Worm (Caenorhabditis elegans) whole organism, L4/young adult: ENCODE data around the gene vps-24.
A peak's percentile ranks its signal among the peaks of the same experiment; 100 is the strongest.

ENCODE experiments used
- W03F9.2 ChIP-seq: fragments of 150-350 bp; optimal IDR thresholded peaks from 2 replicates; lab custom pipeline; 2014; ENCODE audit warnings: missing biosample characterization, missing genetic modification characterization
- dao-5 ChIP-seq: sonication (generic microtip); optimal IDR thresholded peaks from 2 replicates; lab custom pipeline; 2016; ENCODE audit warnings: missing genotype, missing genetic modification characterization, moderate library complexity, missing compliant biosample characterization
- him-1 ChIP-seq: sonication (generic microtip); optimal IDR thresholded peaks from 2 replicates; lab custom pipeline; 2016; ENCODE audit warnings: missing genotype, missing genetic modification reagents, missing genetic modification characterization, missing compliant biosample characterization

DNA sequence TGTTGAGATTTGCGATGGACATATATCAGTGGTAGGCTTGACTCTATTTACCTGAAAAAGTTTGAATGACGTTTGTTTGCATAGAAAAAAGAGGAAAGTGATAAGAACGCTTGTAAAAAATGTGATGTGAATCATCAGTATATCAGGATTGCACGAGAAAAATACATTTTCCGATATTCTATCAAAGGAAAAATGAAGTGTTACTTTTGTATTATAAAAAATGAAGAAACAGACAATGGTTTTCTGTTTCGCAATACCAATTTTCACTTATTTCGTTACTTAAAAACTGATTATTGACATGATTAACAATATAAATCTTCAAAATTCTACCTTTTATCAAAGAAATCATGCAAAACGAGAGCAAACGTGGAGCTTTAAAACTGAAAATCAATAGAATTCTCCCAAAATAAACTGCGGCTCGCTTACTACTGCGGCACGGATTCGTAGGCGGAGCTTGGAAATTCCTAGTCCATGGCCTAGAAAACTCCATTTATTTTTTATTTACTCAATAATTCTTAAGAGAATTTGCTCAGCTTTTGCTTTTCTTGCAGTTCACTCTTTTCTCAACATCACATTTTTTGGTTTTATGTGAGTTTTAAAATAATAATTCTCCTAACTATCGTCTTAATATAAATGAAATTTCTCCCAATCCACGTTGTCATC, at the start of gene vps-24, which contains the start of gene eif-1:
- TF ChIP-seq him-1 (tag; lab: Kevin White, UChicago) (no peak), dao-5 (tag; lab: Kevin White, UChicago) (no peak), W03F9.2 (tag; lab: Kevin White, UChicago) (peak; percentile 33)
